Worm (Caenorhabditis elegans) whole organism, late embryonic: Measurements from ENCODE around the gene F20E11.7.

Source experiments
- fkh-10 ChIP-seq: fragments of 150-350 bp; optimal IDR thresholded peaks from 2 replicates; lab custom pipeline; 2014; ENCODE audit warnings: missing biosample characterization, missing genetic modification reagents, missing genetic modification characterization
- madf-2 ChIP-seq: sonication (generic microtip); optimal IDR thresholded peaks from 2 replicates; lab custom pipeline; 2017; ENCODE audit warnings: missing genetic modification characterization, missing compliant biosample characterization
- nhr-11 ChIP-seq: fragments of 150-350 bp; optimal IDR thresholded peaks from 2 replicates; lab custom pipeline; 2014; ENCODE audit warnings: missing biosample characterization, missing genetic modification characterization
- pag-3 ChIP-seq: sonication (generic microtip); optimal IDR thresholded peaks from 2 replicates; lab custom pipeline; 2016; ENCODE audit warnings: missing compliant biosample characterization, missing genetic modification characterization, borderline replicate concordance
- pha-4 ChIP-seq: fragments of 150-350 bp; optimal IDR thresholded peaks from 2 replicates; lab custom pipeline; 2018; ENCODE audit warnings: missing biosample characterization, missing genetic modification reagents, missing genetic modification characterization
- pqm-1 ChIP-seq: sonication (generic microtip); optimal IDR thresholded peaks from 2 replicates; lab custom pipeline; 2016; ENCODE audit warnings: missing genetic modification characterization, missing compliant biosample characterization
- unc-55 ChIP-seq: sonication (generic microtip); optimal IDR thresholded peaks from 2 replicates; lab custom pipeline; 2017; ENCODE audit warnings: missing biosample characterization, missing genetic modification reagents, missing genetic modification characterization
- unc-86 ChIP-seq: sonication (generic microtip); optimal IDR thresholded peaks from 2 replicates; lab custom pipeline; 2016; ENCODE audit warnings: missing genetic modification characterization, missing compliant biosample characterization

ce11 chrV:17460061-17460460, 4.3 kb upstream of the F20E11.7 start, which contains the start of gene srz-48:
- TF ChIP-seq pag-3 (tag; lab: Kevin White, UChicago) = no peak
- TF ChIP-seq madf-2 (tag; lab: Kevin White, UChicago) = no peak
- TF ChIP-seq pha-4 (tag; lab: Kevin White, UChicago) = no peak
- no peak for TF ChIP-seq fkh-10 (GFP tag; lab: Kevin White, UChicago)
- TF ChIP-seq pqm-1 = no peak
- TF ChIP-seq unc-86 (tag; lab: Kevin White, UChicago) = no peak
- no peak for TF ChIP-seq unc-55 (GFP tag; lab: Kevin White, UChicago)
- TF ChIP-seq nhr-11 (tag; lab: Kevin White, UChicago) = no peak
